Fruit fly (Drosophila melanogaster) whole organism, embryonic: Measurements from ENCODE around the gene CG5665.

Experiments
- Awh ChIP-seq: fragments of 200-800 bp; sonication (Bioruptor generic); IDR thresholded peaks from 2 replicates; pipeline ENCODE4, ENCODE4 v1.3.6; 2022; ENCODE audit warnings: missing biosample characterization, missing genetic modification characterization
- B-H2 ChIP-seq: fragments of 200-800 bp; sonication (Bioruptor generic); optimal IDR thresholded peaks from 2 replicates; lab custom pipeline; 2018; ENCODE audit warnings: missing biosample characterization, mild to moderate bottlenecking, missing genetic modification characterization
- CG10431 ChIP-seq: fragments of 200-800 bp; sonication (Bioruptor generic); optimal IDR thresholded peaks from 3 replicates; lab custom pipeline; 2018; ENCODE audit warnings: missing biosample characterization, mild to moderate bottlenecking, missing genetic modification characterization
- CG11247 ChIP-seq: fragments of 200-800 bp; sonication (Bioruptor generic); IDR thresholded peaks from 2 replicates; pipeline ENCODE4 v1.3.6; 2022; ENCODE audit warnings: missing biosample characterization, missing genetic modification characterization
- CG11723 ChIP-seq: fragments of 200-800 bp; sonication (Bioruptor generic); optimal IDR thresholded peaks from 2 replicates; lab custom pipeline; 2017; ENCODE audit warnings: missing biosample characterization, mild to moderate bottlenecking, missing genetic modification characterization
- CG13287 ChIP-seq: fragments of 200-800 bp; sonication (Bioruptor generic); IDR thresholded peaks from 2 replicates; pipeline ENCODE4 v1.3.6; 2022; ENCODE audit warnings: missing biosample characterization, missing genetic modification characterization; ENCODE audit not compliant: partially characterized antibody
- CG13296 ChIP-seq: fragments of 200-800 bp; sonication (Bioruptor generic); optimal IDR thresholded peaks from 3 replicates; lab custom pipeline; 2018; ENCODE audit warnings: missing biosample characterization, mild to moderate bottlenecking, missing genetic modification characterization
- CG13624 ChIP-seq: fragments of 200-800 bp; sonication (Bioruptor generic); optimal IDR thresholded peaks from 2 replicates; lab custom pipeline; 2016; ENCODE audit warnings: missing biosample characterization, missing genetic modification characterization
- CG16813 ChIP-seq: fragments of 200-800 bp; sonication (Bioruptor generic); IDR thresholded peaks from 3 replicates; pipeline ENCODE4 v1.3.6; 2022; ENCODE audit warnings: missing biosample characterization, missing genetic modification characterization; ENCODE audit not compliant: partially characterized antibody
- CG2889 ChIP-seq: fragments of 200-800 bp; sonication (Bioruptor generic); IDR thresholded peaks from 3 replicates; pipeline ENCODE4 v1.3.6; 2022; ENCODE audit warnings: missing biosample characterization, missing genetic modification characterization
- CG3995 ChIP-seq: fragments of 200-800 bp; sonication (Bioruptor generic); optimal IDR thresholded peaks from 3 replicates; lab custom pipeline; 2016; ENCODE audit warnings: missing biosample characterization, missing genetic modification characterization
- CG4854 ChIP-seq: fragments of 200-800 bp; sonication (Bioruptor generic); optimal IDR thresholded peaks from 2 replicates; lab custom pipeline; 2016; ENCODE audit warnings: missing biosample characterization, missing genetic modification characterization, inconsistent platforms
- CG5180 ChIP-seq: fragments of 200-800 bp; sonication (Bioruptor generic); optimal IDR thresholded peaks from 3 replicates; lab custom pipeline; 2017; ENCODE audit warnings: missing biosample characterization, missing genetic modification characterization, mild to moderate bottlenecking, moderate library complexity, missing genetic modification reagents
- CG6654 ChIP-seq: fragments of 200-800 bp; sonication (Bioruptor generic); optimal IDR thresholded peaks from 2 replicates; lab custom pipeline; 2017; ENCODE audit warnings: missing biosample characterization, mild to moderate bottlenecking, missing genetic modification characterization
- CG6791 ChIP-seq: fragments of 200-800 bp; sonication (Bioruptor generic); IDR thresholded peaks from 3 replicates; pipeline ENCODE4 v1.3.6; 2022; ENCODE audit warnings: missing biosample characterization, missing genetic modification characterization; ENCODE audit not compliant: partially characterized antibody
- CG9727 ChIP-seq: fragments of 200-800 bp; sonication (Bioruptor generic); optimal IDR thresholded peaks from 3 replicates; lab custom pipeline; 2017; ENCODE audit warnings: missing biosample characterization, mild to moderate bottlenecking, missing genetic modification characterization
- D ChIP-seq, 2 experiments: fragments of 200-800 bp in 1 of 2; fragments of >200 bp in 1 of 2; sonication (Bioruptor generic) in 1 of 2; optimal IDR thresholded peaks; 2 replicates in 1 of 2; 3 replicates in 1 of 2; lab custom pipeline; 2017; ENCODE audit warnings: mild to moderate bottlenecking in 1 of 2, missing biosample characterization in 1 of 2, missing genetic modification characterization in 1 of 2, missing genetic modification reagents in 1 of 2
- D19A ChIP-seq: fragments of 200-800 bp; optimal IDR thresholded peaks from 3 replicates; lab custom pipeline; 2019; ENCODE audit warnings: missing biosample characterization, mild to moderate bottlenecking, missing genetic modification characterization, moderate library complexity
- Dll ChIP-seq: fragments of 200-800 bp; sonication (Bioruptor generic); IDR thresholded peaks from 4 replicates; pipeline ENCODE4 v1.3.6; 2022; ENCODE audit warnings: missing biosample characterization, missing genetic modification characterization; ENCODE audit not compliant: partially characterized antibody
- H2.0 ChIP-seq: fragments of 200-800 bp; sonication (Bioruptor generic); IDR thresholded peaks from 2 replicates; pipeline ENCODE4 v1.3.6; 2022; ENCODE audit warnings: missing biosample characterization, missing genetic modification characterization
- HLH4C ChIP-seq: fragments of 200-800 bp; sonication (Bioruptor generic); IDR thresholded peaks from 3 replicates; pipeline ENCODE4 v1.3.6; 2022; ENCODE audit warnings: missing biosample characterization, missing genetic modification characterization; ENCODE audit not compliant: partially characterized antibody
- Meics ChIP-seq: fragments of 200-800 bp; sonication (Bioruptor generic); optimal IDR thresholded peaks from 2 replicates; lab custom pipeline; 2017; ENCODE audit warnings: missing biosample characterization, mild to moderate bottlenecking, missing genetic modification characterization
- Stat92E ChIP-seq, 3 experiments: fragments of >200 bp in 2 of 3; fragments of 200-800 bp in 1 of 3; sonication (Bioruptor generic) in 1 of 3; optimal IDR thresholded peaks; 2 replicates each; lab custom pipeline; 2017 to 2019; ENCODE audit warnings: missing biosample characterization in 3 of 3, missing genetic modification characterization in 3 of 3, mild to moderate bottlenecking in 1 of 3, moderate library complexity in 1 of 3
- amos ChIP-seq: fragments of 200-800 bp; sonication (Bioruptor generic); IDR thresholded peaks from 2 replicates; pipeline ENCODE4 v1.3.6; 2022; ENCODE audit warnings: missing biosample characterization, missing genetic modification characterization; ENCODE audit not compliant: partially characterized antibody
- ara ChIP-seq: fragments of 200-800 bp; sonication (Bioruptor generic); IDR thresholded peaks from 2 replicates; pipeline ENCODE4 v1.3.6; 2022; ENCODE audit warnings: missing biosample characterization, missing genetic modification characterization
- bigmax ChIP-seq: fragments of 200-800 bp; sonication (Bioruptor generic); optimal IDR thresholded peaks from 2 replicates; lab custom pipeline; 2018; ENCODE audit warnings: missing biosample characterization, mild to moderate bottlenecking, missing genetic modification characterization
- caup ChIP-seq: fragments of 200-800 bp; sonication (Bioruptor generic); optimal IDR thresholded peaks from 3 replicates; lab custom pipeline; 2017; ENCODE audit warnings: missing biosample characterization, mild to moderate bottlenecking, missing genetic modification characterization, moderate library complexity; ENCODE audit not compliant: severe bottlenecking
- chn ChIP-seq: fragments of 200-800 bp; sonication (Bioruptor generic); optimal IDR thresholded peaks from 2 replicates; lab custom pipeline; 2016; ENCODE audit warnings: missing biosample characterization, missing genetic modification characterization
- dmrt11E ChIP-seq: fragments of 200-800 bp; sonication (Bioruptor generic); optimal IDR thresholded peaks from 3 replicates; lab custom pipeline; 2018; ENCODE audit warnings: missing biosample characterization, mild to moderate bottlenecking, missing genetic modification characterization, moderate library complexity
- ems ChIP-seq: fragments of 200-800 bp; sonication (Bioruptor generic); optimal IDR thresholded peaks from 3 replicates; lab custom pipeline; 2016; ENCODE audit warnings: missing biosample characterization, missing genetic modification characterization
- gfzf ChIP-seq: fragments of 200-800 bp; sonication (Bioruptor generic); optimal IDR thresholded peaks from 2 replicates; lab custom pipeline; 2016; ENCODE audit warnings: missing biosample characterization, mild to moderate bottlenecking, missing genetic modification characterization, moderate library complexity
- grau ChIP-seq: fragments of 200-800 bp; optimal IDR thresholded peaks from 3 replicates; lab custom pipeline; 2019; ENCODE audit warnings: missing biosample characterization, mild to moderate bottlenecking, missing genetic modification characterization, moderate library complexity
- gt ChIP-seq: fragments of 200-800 bp; sonication (Bioruptor generic); IDR thresholded peaks from 2 replicates; pipeline ENCODE4 v1.3.6; 2022; ENCODE audit warnings: missing biosample characterization, missing genetic modification characterization
- hkb ChIP-seq, 2 experiments: fragments of 200-800 bp in 1 of 2; fragments of >200 bp in 1 of 2; sonication (Bioruptor generic) in 1 of 2; IDR thresholded peaks in 1 of 2; optimal IDR thresholded peaks in 1 of 2; 2 replicates each; pipeline versions ENCODE4 v1.3.6 to Lab custom; 2017 to 2022; ENCODE audit warnings: missing biosample characterization in 1 of 2, missing genetic modification characterization in 1 of 2
- insv ChIP-seq, 2 experiments: fragments of 200-800 bp; sonication (Bioruptor generic); optimal IDR thresholded peaks; 3 replicates each; lab custom pipeline; 2016 to 2018; ENCODE audit warnings: missing biosample characterization in 2 of 2, missing genetic modification characterization in 2 of 2
- jumu ChIP-seq: fragments of 200-800 bp; sonication (Bioruptor generic); optimal IDR thresholded peaks from 3 replicates; lab custom pipeline; 2016; ENCODE audit warnings: missing biosample characterization, missing genetic modification characterization
- lilli ChIP-seq: fragments of 200-800 bp; sonication (Bioruptor generic); optimal IDR thresholded peaks from 3 replicates; lab custom pipeline; 2016; ENCODE audit warnings: missing biosample characterization, missing genetic modification characterization
- nmo ChIP-seq: fragments of 200-800 bp; sonication (Bioruptor generic); optimal IDR thresholded peaks from 2 replicates; lab custom pipeline; 2018; ENCODE audit warnings: missing biosample characterization, mild to moderate bottlenecking, missing genetic modification characterization, moderate library complexity
- oc ChIP-seq: fragments of 200-800 bp; sonication (Bioruptor generic); optimal IDR thresholded peaks from 2 replicates; lab custom pipeline; 2018; ENCODE audit warnings: missing biosample characterization, mild to moderate bottlenecking, missing genetic modification characterization, moderate library complexity
- ranshi ChIP-seq: fragments of 200-800 bp; sonication (Bioruptor generic); IDR thresholded peaks from 2 replicates; pipeline ENCODE4 v1.3.6; 2022; ENCODE audit warnings: missing biosample characterization, missing genetic modification characterization
- scrt ChIP-seq: fragments of 200-800 bp; sonication (Bioruptor generic); optimal IDR thresholded peaks from 2 replicates; lab custom pipeline; 2018; ENCODE audit warnings: missing biosample characterization, mild to moderate bottlenecking, missing genetic modification characterization, moderate library complexity
- sd ChIP-seq: fragments of 200-800 bp; sonication (Bioruptor generic); optimal IDR thresholded peaks from 3 replicates; lab custom pipeline; 2018; ENCODE audit warnings: missing biosample characterization, mild to moderate bottlenecking, missing genetic modification characterization, moderate library complexity
- sens ChIP-seq: fragments of 200-800 bp; sonication (Bioruptor generic); peaks from one replicate; lab custom pipeline; 2016; ENCODE audit warnings: missing biosample characterization, missing genetic modification characterization
- sens-2 ChIP-seq: fragments of 200-800 bp; sonication (Bioruptor generic); IDR thresholded peaks from 2 replicates; pipeline ENCODE4 v1.3.6; 2022; ENCODE audit warnings: missing biosample characterization, missing genetic modification characterization
- ssp ChIP-seq: fragments of 200-800 bp; sonication (Bioruptor generic); IDR thresholded peaks from 2 replicates; pipeline ENCODE4 v1.3.6; 2022; ENCODE audit warnings: missing biosample characterization, missing genetic modification characterization
- zen ChIP-seq: fragments of 200-800 bp; sonication (Bioruptor generic); optimal IDR thresholded peaks from 3 replicates; lab custom pipeline; 2018; ENCODE audit warnings: missing biosample characterization, mild to moderate bottlenecking, missing genetic modification characterization, moderate library complexity

Gene CG5665

dm6 chr3L:20401026-20401912, 43.0 kb downstream of the CG5665 start, which contains the start of gene trbl (continued):
- TF ChIP-seq lilli: peak; percentile 8
- TF ChIP-seq CG13296 (GFP tag; lab: Kevin White, UChicago): peak; percentile 53
- TF ChIP-seq CG10431: peak; percentile 56
- TF ChIP-seq insv (GFP tag; optimal IDR thresholded peaks at IDR 0.05; lab: Kevin White, UChicago): peak in 1 of 2 experiments; percentile 72
- TF ChIP-seq CG11723 (GFP tag; lab: Kevin White, UChicago): peak; percentile 25
- TF ChIP-seq zen (tag; lab: Kevin White, UChicago): peak; percentile 73
- peak; percentile 97 for TF ChIP-seq CG6791
- no peak for TF ChIP-seq B-H2 (GFP tag; lab: Kevin White, UChicago)
- TF ChIP-seq scrt: peak; percentile 6
- TF ChIP-seq D19A (tag; lab: Kevin White, UChicago): peak; percentile 26
- TF ChIP-seq oc (tag; lab: Kevin White, UChicago): peak; percentile 47
- TF ChIP-seq dmrt11E (tag; lab: Kevin White, UChicago): no peak
- TF ChIP-seq ssp (GFP tag; lab: Robert Waterston, UW): no peak
- TF ChIP-seq CG16813 (GFP tag; lab: Robert Waterston, UW): peak; percentile 59; the same call in 2 of the 3 replicates
- peak; percentile 19 for TF ChIP-seq Meics (GFP tag; lab: Kevin White, UChicago)
- TF ChIP-seq caup (GFP tag; lab: Kevin White, UChicago): peak; percentile 28
- TF ChIP-seq chn (GFP tag; lab: Kevin White, UChicago): no peak
- peak; percentile 82 for TF ChIP-seq nmo
- TF ChIP-seq CG13287: peak; percentile 70
- TF ChIP-seq sens (GFP tag; lab: Kevin White, UChicago): peak; percentile 34
- TF ChIP-seq CG3995 (GFP tag; lab: Kevin White, UChicago): peak; percentile 4
- TF ChIP-seq bigmax (GFP tag; lab: Kevin White, UChicago): peak; percentile 17
- TF ChIP-seq jumu (GFP tag; lab: Kevin White, UChicago): no peak
- TF ChIP-seq sd: peak; percentile 99
- TF ChIP-seq ranshi (GFP tag; lab: Robert Waterston, UW): 0 out of 2 replicates have a peak, but pooled peaks have one; percentile 7
- TF ChIP-seq CG5180: no peak
- no peak for TF ChIP-seq gt (GFP tag; lab: Robert Waterston, UW)
- TF ChIP-seq HLH4C: peak; percentile 73
- TF ChIP-seq Stat92E (GFP tag; optimal IDR thresholded peaks at IDR 0.05; lab: Kevin White, UChicago): peak in 1 of 3 experiments; percentile 46
- no peak for TF ChIP-seq CG11247 (GFP tag; lab: Robert Waterston, UW)
- no peak for TF ChIP-seq H2.0 (GFP tag; lab: Robert Waterston, UW)
- no peak for TF ChIP-seq sens-2 (GFP tag; lab: Robert Waterston, UW)
- TF ChIP-seq D (optimal IDR thresholded peaks at IDR 0.05; lab: Kevin White, UChicago): peak; percentile 22
- TF ChIP-seq D (GFP tag; optimal IDR thresholded peaks at IDR 0.05; lab: Kevin White, UChicago): no peak
- peak; percentile 35 for TF ChIP-seq grau (tag; lab: Kevin White, UChicago)
- TF ChIP-seq CG13624 (GFP tag; lab: Kevin White, UChicago): peak; percentile 69
- no peak for TF ChIP-seq CG2889 (GFP tag; lab: Robert Waterston, UW)
- TF ChIP-seq ems: no peak
- no peak for TF ChIP-seq CG6654 (GFP tag; lab: Kevin White, UChicago)
- no peak for TF ChIP-seq CG4854 (GFP tag; lab: Kevin White, UChicago)
- no peak for TF ChIP-seq hkb (optimal IDR thresholded peaks at IDR 0.05; lab: Kevin White, UChicago)
- peak; percentile 77 for TF ChIP-seq hkb (GFP tag; IDR thresholded peaks at IDR 0.05; lab: Robert Waterston, UW)
- TF ChIP-seq Dll (GFP tag; lab: Robert Waterston, UW): 0 out of 4 replicates have a peak, but pooled peaks have one; percentile 52
- TF ChIP-seq Awh: no peak
- TF ChIP-seq gfzf (GFP tag; lab: Kevin White, UChicago): peak; percentile 59
- TF ChIP-seq amos (GFP tag; lab: Robert Waterston, UW): peak; percentile 43
- TF ChIP-seq ara (GFP tag; lab: Robert Waterston, UW): peak; percentile 49
- no peak for TF ChIP-seq CG9727
